Fruit fly (Drosophila melanogaster): ENCODE measurements around the gene Clic.
A peak's percentile ranks its signal among the peaks of the same experiment; 100 is the strongest.

The Clic gene

dm6 chrX:13821039-13821774 lies 900 bp downstream of the Clic start:
- peak; percentile 86 for TF ChIP-seq sd (tag; optimal IDR thresholded peaks at IDR 0.05)
- TF ChIP-seq CG2199 (GFP tag; IDR thresholded peaks at IDR 0.05), result 0 out of 3 replicates have a peak, but pooled peaks have one; percentile 29
- TF ChIP-seq CG10431 (GFP tag; optimal IDR thresholded peaks at IDR 0.05), result no peak
- 0 out of 3 replicates have a peak, but pooled peaks have one; percentile 5 for TF ChIP-seq dysf (GFP tag; IDR thresholded peaks at IDR 0.05)
- no peak for TF ChIP-seq Spps (tag; optimal IDR thresholded peaks at IDR 0.05)
- no peak for TF ChIP-seq hkb (optimal IDR thresholded peaks at IDR 0.05)
- 0 out of 2 replicates have a peak, but pooled peaks have one; percentile 21 for TF ChIP-seq hkb (GFP tag; IDR thresholded peaks at IDR 0.05)
- TF ChIP-seq CG7987 (GFP tag; optimal IDR thresholded peaks at IDR 0.05), result no peak
- no peak for TF ChIP-seq Ssrp (tag; optimal IDR thresholded peaks at IDR 0.05)
- peak; percentile 0 for TF ChIP-seq nmo (GFP tag; optimal IDR thresholded peaks at IDR 0.05)
- peak; percentile 54 for TF ChIP-seq Med (GFP tag)
- peak; percentile 73 for TF ChIP-seq sens (GFP tag)
- TF ChIP-seq CG1792 (GFP tag; optimal IDR thresholded peaks at IDR 0.05), result no peak
- no peak for TF ChIP-seq oc (tag; optimal IDR thresholded peaks at IDR 0.05)
- no peak for TF ChIP-seq nom (GFP tag; optimal IDR thresholded peaks at IDR 0.05)
- no peak for TF ChIP-seq bowl (GFP tag; IDR thresholded peaks at IDR 0.05)
- no peak for TF ChIP-seq CG4820 (GFP tag; optimal IDR thresholded peaks at IDR 0.05)
- TF ChIP-seq yki (optimal IDR thresholded peaks at IDR 0.05), result no peak
- TF ChIP-seq Sox100B (GFP tag; optimal IDR thresholded peaks at IDR 0.05), result no peak
- TF ChIP-seq zf30C (GFP tag; optimal IDR thresholded peaks at IDR 0.05), result peak; percentile 70
- no peak for TF ChIP-seq BtbVII (GFP tag; optimal IDR thresholded peaks at IDR 0.05)
- TF ChIP-seq pan (optimal IDR thresholded peaks at IDR 0.05), result no peak
- peak in 1 of 2 experiments; percentile 14 for TF ChIP-seq pan (GFP tag; optimal IDR thresholded peaks at IDR 0.05 in 1 of 2, IDR thresholded peaks at IDR 0.05 in 1 of 2)
- TF ChIP-seq CG8089 (GFP tag; optimal IDR thresholded peaks at IDR 0.05), result no peak
- TF ChIP-seq CG31441 (GFP tag; IDR thresholded peaks at IDR 0.05), result 0 out of 2 replicates have a peak, but pooled peaks have one; percentile 7
- TF ChIP-seq gro (GFP tag; optimal IDR thresholded peaks at IDR 0.05), result no peak
- no peak for TF ChIP-seq Poxn (GFP tag; IDR thresholded peaks at IDR 0.05)
- TF ChIP-seq Xrp1 (GFP tag; IDR thresholded peaks at IDR 0.05), result 0 out of 2 replicates have a peak, but pooled peaks have one; percentile 13
- TF ChIP-seq YL-1 (GFP tag; optimal IDR thresholded peaks at IDR 0.05), result no peak
- TF ChIP-seq chinmo (GFP tag; IDR thresholded peaks at IDR 0.05; ENCODE audit: partially characterized antibody), result 0 out of 4 replicates have a peak, but pooled peaks have one; percentile 51
- TF ChIP-seq crol (GFP tag; IDR thresholded peaks at IDR 0.05), result peak; percentile 78
- no peak for TF ChIP-seq CG42726 (GFP tag; IDR thresholded peaks at IDR 0.05; ENCODE audit: partially characterized antibody)
- TF ChIP-seq cwo (GFP tag; optimal IDR thresholded peaks at IDR 0.05), result no peak
- no peak for TF ChIP-seq mld (GFP tag; IDR thresholded peaks at IDR 0.05; ENCODE audit: partially characterized antibody)
- no peak for TF ChIP-seq Gug (GFP tag; IDR thresholded peaks at IDR 0.05)
- peak; percentile 11 for TF ChIP-seq sug (tag; optimal IDR thresholded peaks at IDR 0.05)
- TF ChIP-seq Sox102F (GFP tag; optimal IDR thresholded peaks at IDR 0.05), result no peak
- no peak for TF ChIP-seq CG13424 (tag; optimal IDR thresholded peaks at IDR 0.05)
- peak in 1 of 2 experiments; percentile 20 for TF ChIP-seq Pdp1 (GFP tag; optimal IDR thresholded peaks at IDR 0.05)
- TF ChIP-seq HmgZ (tag; optimal IDR thresholded peaks at IDR 0.05), result no peak
- no peak for TF ChIP-seq CG9932 (GFP tag; IDR thresholded peaks at IDR 0.05)
- no peak for TF ChIP-seq Tbp (GFP tag; optimal IDR thresholded peaks at IDR 0.05)
- peak; percentile 53 for TF ChIP-seq cg (GFP tag; optimal IDR thresholded peaks at IDR 0.05)
- peak; percentile 52 for TF ChIP-seq exex (tag; optimal IDR thresholded peaks at IDR 0.05)
- no peak for TF ChIP-seq CG6854 (GFP tag; optimal IDR thresholded peaks at IDR 0.05)
- TF ChIP-seq CG32767 (GFP tag; IDR thresholded peaks at IDR 0.05), result no peak
- TF ChIP-seq pros (GFP tag; optimal IDR thresholded peaks at IDR 0.05), result peak; percentile 56
- TF ChIP-seq Mes4 (GFP tag; optimal IDR thresholded peaks at IDR 0.05), result no peak
- TF ChIP-seq CG18011 (GFP tag; optimal IDR thresholded peaks at IDR 0.05), result no peak
